Worm (Caenorhabditis elegans) whole organism, mixed stage, embryonic: Measurements from ENCODE around the gene C13C4.7.

Source experiments
- ces-1 ChIP-seq: fragments of 150-350 bp; optimal IDR thresholded peaks from 2 replicates; lab custom pipeline; 2014; ENCODE audit warnings: missing biosample characterization, missing genetic modification reagents, missing genetic modification characterization
- elt-1 ChIP-seq: sonication (generic microtip); optimal IDR thresholded peaks from 2 replicates; lab custom pipeline; 2017; ENCODE audit warnings: missing genetic modification characterization, mild to moderate bottlenecking, missing compliant biosample characterization, antibody characterized with exemption, moderate library complexity, borderline replicate concordance; ENCODE audit not compliant: insufficient read depth
- mab-5 ChIP-seq: fragments of 150-350 bp; optimal IDR thresholded peaks from 2 replicates; lab custom pipeline; 2014; ENCODE audit warnings: missing biosample characterization, missing genetic modification characterization
- nhr-12 ChIP-seq: fragments of 150-350 bp; optimal IDR thresholded peaks from 2 replicates; lab custom pipeline; 2014; ENCODE audit warnings: missing biosample characterization, missing genetic modification characterization
- nhr-76 ChIP-seq: sonication (generic microtip); optimal IDR thresholded peaks from 2 replicates; lab custom pipeline; 2017; ENCODE audit warnings: missing biosample characterization, missing genetic modification characterization
- tbx-8 ChIP-seq: fragments of 200-800 bp; sonication (Bioruptor generic); optimal IDR thresholded peaks from 2 replicates; lab custom pipeline; 2018; ENCODE audit warnings: mild to moderate bottlenecking, missing genetic modification characterization, moderate library complexity, missing compliant biosample characterization
- unc-39 ChIP-seq: fragments of 150-350 bp; optimal IDR thresholded peaks from 2 replicates; lab custom pipeline; 2014; ENCODE audit warnings: missing biosample characterization, missing genetic modification characterization
- unc-62 ChIP-seq: fragments of 150-350 bp; optimal IDR thresholded peaks from 2 replicates; lab custom pipeline; 2014; ENCODE audit warnings: missing biosample characterization, missing genetic modification reagents, missing genetic modification characterization
- ztf-11 ChIP-seq: fragments of 150-350 bp; optimal IDR thresholded peaks from 2 replicates; lab custom pipeline; 2014; ENCODE audit warnings: missing biosample characterization, missing genetic modification characterization

ce11 chrV:12094030-12094429 is 26.3 kb downstream of the C13C4.7 start, which contains the start of gene nhr-208:
- no peak for TF ChIP-seq unc-39
- no peak for TF ChIP-seq ces-1 (GFP tag; lab: Kevin White, UChicago)
- no peak for TF ChIP-seq ztf-11 (tag; lab: Kevin White, UChicago)
- no peak for TF ChIP-seq nhr-12 (tag; lab: Kevin White, UChicago)
- peak; percentile 42 for TF ChIP-seq elt-1
- no peak for TF ChIP-seq unc-62 (GFP tag; lab: Kevin White, UChicago)
- no peak for TF ChIP-seq nhr-76
- TF ChIP-seq mab-5 (tag; lab: Kevin White, UChicago): no peak
- no peak for TF ChIP-seq tbx-8 (GFP tag; lab: Kevin White, UChicago)
